Fruit fly (Drosophila melanogaster) Kc167 (cell line): ENCODE data around the gene CG31268.

ENCODE experiments used
- h ChIP-seq: fragments of >200 bp; optimal IDR thresholded peaks from 3 replicates; lab custom pipeline; 2018; ENCODE audit warnings: missing external identifiers
- insv ChIP-seq: fragments of >200 bp; optimal IDR thresholded peaks from 3 replicates; lab custom pipeline; 2018; ENCODE audit warnings: missing external identifiers
- psq ChIP-seq: fragments of >200 bp; optimal IDR thresholded peaks from 2 replicates; lab custom pipeline; 2017; ENCODE audit warnings: missing external identifiers
- ttk ChIP-seq: sonication (Bioruptor generic); optimal IDR thresholded peaks from 2 replicates; lab custom pipeline; 2017; ENCODE audit warnings: missing external identifiers

DNA sequence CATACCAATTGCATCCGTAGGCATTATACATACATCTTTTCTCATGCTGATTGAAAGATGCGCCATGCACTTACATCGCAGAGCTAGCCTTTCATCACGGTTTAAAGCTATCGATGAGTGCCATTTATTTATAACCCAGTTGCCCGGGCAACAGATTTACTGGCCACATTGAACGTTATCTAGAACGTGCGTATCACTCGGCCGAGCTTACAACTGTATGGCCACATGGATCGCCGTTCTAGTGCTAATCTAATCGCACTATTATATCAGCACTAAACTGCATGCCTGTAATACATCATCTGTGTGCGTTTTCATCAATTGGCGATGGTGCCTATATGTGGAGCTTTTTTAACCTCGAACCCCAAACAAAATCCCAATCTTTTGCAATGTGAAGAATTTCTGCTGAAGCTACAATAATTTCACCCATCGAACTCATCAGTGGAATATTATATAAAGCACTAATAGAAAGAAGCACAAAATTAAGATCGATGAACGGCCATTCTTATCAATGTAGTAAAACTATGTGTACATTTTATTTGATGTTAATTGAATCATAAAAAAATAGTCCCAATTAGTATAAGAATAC lies 29.3 kb downstream of the CG31268 start:
- TF ChIP-seq ttk (no peak), h (lab: Kevin White, UChicago) (no peak), insv (lab: Kevin White, UChicago) (no peak), psq (lab: Kevin White, UChicago) (no peak)
